Fruit fly (Drosophila melanogaster) whole organism, embryonic: ENCODE results near the gene CG2865.

Experiments
- Adf1 ChIP-seq: fragments of 200-800 bp; sonication (Bioruptor generic); IDR thresholded peaks from 2 replicates; pipeline ENCODE4 v1.3.6; 2022; ENCODE audit warnings: missing biosample characterization, missing genetic modification characterization
- Aef1 ChIP-seq: fragments of 200-800 bp; sonication (Bioruptor generic); IDR thresholded peaks from 3 replicates; pipeline ENCODE4 v1.3.6; 2022; ENCODE audit warnings: missing biosample characterization, missing genetic modification characterization
- CG12659 ChIP-seq: fragments of 200-800 bp; sonication (Bioruptor generic); optimal IDR thresholded peaks from 3 replicates; lab custom pipeline; 2017; ENCODE audit warnings: mild to moderate bottlenecking, missing biosample characterization, missing genetic modification reagents, missing genetic modification characterization
- CG13287 ChIP-seq: fragments of 200-800 bp; sonication (Bioruptor generic); IDR thresholded peaks from 2 replicates; pipeline ENCODE4 v1.3.6; 2022; ENCODE audit warnings: missing biosample characterization, missing genetic modification characterization; ENCODE audit not compliant: partially characterized antibody
- CG13296 ChIP-seq: fragments of 200-800 bp; sonication (Bioruptor generic); optimal IDR thresholded peaks from 3 replicates; lab custom pipeline; 2018; ENCODE audit warnings: missing biosample characterization, mild to moderate bottlenecking, missing genetic modification characterization
- CG15073 ChIP-seq: fragments of 200-800 bp; sonication (Bioruptor generic); optimal IDR thresholded peaks from 2 replicates; lab custom pipeline; 2016; ENCODE audit warnings: missing biosample characterization, missing genetic modification characterization
- CG1603 ChIP-seq: fragments of 200-800 bp; sonication (Bioruptor generic); optimal IDR thresholded peaks from 2 replicates; lab custom pipeline; 2019; ENCODE audit warnings: missing biosample characterization, mild to moderate bottlenecking, missing genetic modification characterization, moderate library complexity
- CG18764 ChIP-seq: fragments of 200-800 bp; sonication (Bioruptor generic); optimal IDR thresholded peaks from 3 replicates; lab custom pipeline; 2016; ENCODE audit warnings: missing biosample characterization, missing genetic modification characterization
- CG2889 ChIP-seq: fragments of 200-800 bp; sonication (Bioruptor generic); IDR thresholded peaks from 3 replicates; pipeline ENCODE4 v1.3.6; 2022; ENCODE audit warnings: missing biosample characterization, missing genetic modification characterization
- CG3726 ChIP-seq: fragments of 200-800 bp; sonication (Bioruptor generic); IDR thresholded peaks from 3 replicates; pipeline ENCODE4, ENCODE4 v1.3.6; 2022; ENCODE audit warnings: missing biosample characterization, missing genetic modification characterization
- CG4360 ChIP-seq: fragments of 200-800 bp; sonication (Bioruptor generic); IDR thresholded peaks from 2 replicates; pipeline ENCODE4 v1.3.6; 2022; ENCODE audit warnings: missing biosample characterization, missing genetic modification characterization
- CG6175 ChIP-seq: fragments of 200-800 bp; sonication (Bioruptor generic); IDR thresholded peaks from 3 replicates; pipeline ENCODE4 v1.3.6; 2022; ENCODE audit warnings: missing biosample characterization, missing genetic modification characterization
- CG6791 ChIP-seq: fragments of 200-800 bp; sonication (Bioruptor generic); IDR thresholded peaks from 3 replicates; pipeline ENCODE4 v1.3.6; 2022; ENCODE audit warnings: missing biosample characterization, missing genetic modification characterization; ENCODE audit not compliant: partially characterized antibody
- CG7745 ChIP-seq: fragments of 200-800 bp; sonication (Bioruptor generic); optimal IDR thresholded peaks from 2 replicates; lab custom pipeline; 2018; ENCODE audit warnings: missing biosample characterization, mild to moderate bottlenecking, missing genetic modification characterization, moderate library complexity
- CG8388 ChIP-seq: fragments of 200-800 bp; sonication (Bioruptor generic); optimal IDR thresholded peaks from 2 replicates; lab custom pipeline; 2019; ENCODE audit warnings: missing biosample characterization, mild to moderate bottlenecking, missing genetic modification characterization, moderate library complexity
- Dad ChIP-seq: fragments of 200-800 bp; sonication (Bioruptor generic); optimal IDR thresholded peaks from 3 replicates; lab custom pipeline; 2016; ENCODE audit warnings: missing biosample characterization, missing genetic modification characterization
- Dbx ChIP-seq: fragments of 200-800 bp; sonication (Bioruptor generic); IDR thresholded peaks from 3 replicates; pipeline ENCODE4 v1.3.6; 2022; ENCODE audit warnings: missing biosample characterization, missing genetic modification characterization
- Fer2 ChIP-seq: fragments of 200-800 bp; sonication (Bioruptor generic); optimal IDR thresholded peaks from 2 replicates; lab custom pipeline; 2018; ENCODE audit warnings: missing biosample characterization, mild to moderate bottlenecking, missing genetic modification characterization, moderate library complexity
- HLHmδ ChIP-seq: fragments of 200-800 bp; sonication (Bioruptor generic); optimal IDR thresholded peaks from 2 replicates; lab custom pipeline; 2018; ENCODE audit warnings: missing biosample characterization, mild to moderate bottlenecking, missing genetic modification characterization, moderate library complexity
- Kr ChIP-seq: fragments of 200-800 bp; sonication (Bioruptor generic); optimal IDR thresholded peaks from 2 replicates; lab custom pipeline; 2017; ENCODE audit warnings: missing biosample characterization, mild to moderate bottlenecking, missing genetic modification characterization
- MTF-1 ChIP-seq: fragments of 200-800 bp; sonication (Bioruptor generic); optimal IDR thresholded peaks from 2 replicates; lab custom pipeline; 2018; ENCODE audit warnings: missing biosample characterization, mild to moderate bottlenecking, missing genetic modification characterization, borderline replicate concordance
- Meics ChIP-seq: fragments of 200-800 bp; sonication (Bioruptor generic); optimal IDR thresholded peaks from 2 replicates; lab custom pipeline; 2017; ENCODE audit warnings: missing biosample characterization, mild to moderate bottlenecking, missing genetic modification characterization
- PHDP ChIP-seq: fragments of 200-800 bp; sonication (Bioruptor generic); optimal IDR thresholded peaks from 3 replicates; lab custom pipeline; 2018; ENCODE audit warnings: missing biosample characterization, mild to moderate bottlenecking, missing genetic modification characterization, moderate library complexity
- Pdp1 ChIP-seq, 2 experiments: fragments of 200-800 bp; sonication (Bioruptor generic); optimal IDR thresholded peaks; 3 replicates each; lab custom pipeline; 2016; ENCODE audit warnings: missing biosample characterization in 2 of 2, missing genetic modification characterization in 2 of 2, mild to moderate bottlenecking in 1 of 2, moderate library complexity in 1 of 2
- br ChIP-seq: fragments of >200 bp; optimal IDR thresholded peaks from 2 replicates; lab custom pipeline; 2017
- cad ChIP-seq: fragments of >200 bp; optimal IDR thresholded peaks from 2 replicates; lab custom pipeline; 2017; ENCODE audit warnings: missing biosample characterization, missing genetic modification characterization
- cato ChIP-seq: fragments of 200-800 bp; sonication (Bioruptor generic); optimal IDR thresholded peaks from 2 replicates; lab custom pipeline; 2016; ENCODE audit warnings: missing biosample characterization, missing genetic modification characterization, borderline replicate concordance
- cg ChIP-seq: fragments of 200-800 bp; sonication (Bioruptor generic); optimal IDR thresholded peaks from 3 replicates; lab custom pipeline; 2019; ENCODE audit warnings: missing biosample characterization, mild to moderate bottlenecking, missing genetic modification characterization, moderate library complexity
- chinmo ChIP-seq: fragments of 200-800 bp; sonication (Bioruptor generic); IDR thresholded peaks from 4 replicates; pipeline ENCODE4 v1.3.6; 2022; ENCODE audit warnings: missing biosample characterization, missing genetic modification characterization; ENCODE audit not compliant: partially characterized antibody
- ci ChIP-seq: fragments of 200-800 bp; sonication (Bioruptor generic); IDR thresholded peaks from 3 replicates; pipeline ENCODE4 v1.3.6; 2022; ENCODE audit warnings: missing biosample characterization, missing genetic modification characterization
- crol ChIP-seq: fragments of 200-800 bp; sonication (Bioruptor generic); IDR thresholded peaks from 2 replicates; pipeline ENCODE4 v1.3.6; 2022; ENCODE audit warnings: missing biosample characterization, missing genetic modification characterization
- exex ChIP-seq: fragments of 200-800 bp; sonication (Bioruptor generic); optimal IDR thresholded peaks from 4 replicates; lab custom pipeline; 2018; ENCODE audit warnings: missing biosample characterization, mild to moderate bottlenecking, missing genetic modification characterization, moderate library complexity
- jigr1 ChIP-seq: fragments of 200-800 bp; sonication (Bioruptor generic); IDR thresholded peaks from 3 replicates; pipeline ENCODE4 v1.3.6; 2022; ENCODE audit warnings: missing biosample characterization, missing genetic modification characterization
- knrl ChIP-seq: fragments of 200-800 bp; sonication (Bioruptor generic); IDR thresholded peaks from 3 replicates; pipeline ENCODE4 v1.3.6; 2022; ENCODE audit warnings: missing biosample characterization, missing genetic modification characterization; ENCODE audit not compliant: partially characterized antibody
- nau ChIP-seq: fragments of 200-800 bp; sonication (Bioruptor generic); optimal IDR thresholded peaks from 3 replicates; lab custom pipeline; 2017; ENCODE audit warnings: missing biosample characterization, mild to moderate bottlenecking, missing genetic modification characterization, missing genetic modification reagents
- otp ChIP-seq: fragments of 200-800 bp; sonication (Bioruptor generic); IDR thresholded peaks from 3 replicates; pipeline ENCODE4, ENCODE4 v1.3.6; 2022; ENCODE audit warnings: missing biosample characterization, missing genetic modification characterization
- peb ChIP-seq: fragments of 200-800 bp; sonication (Bioruptor generic); IDR thresholded peaks from 2 replicates; pipeline ENCODE4 v1.3.6; 2022; ENCODE audit warnings: missing biosample characterization, missing genetic modification characterization
- pros ChIP-seq: fragments of 200-800 bp; sonication (Bioruptor generic); optimal IDR thresholded peaks from 3 replicates; lab custom pipeline; 2019; ENCODE audit warnings: missing biosample characterization, mild to moderate bottlenecking, missing genetic modification characterization, moderate library complexity
- schlank ChIP-seq: fragments of 200-800 bp; sonication (Bioruptor generic); optimal IDR thresholded peaks from 2 replicates; lab custom pipeline; 2018; ENCODE audit warnings: missing biosample characterization, mild to moderate bottlenecking, missing genetic modification characterization
- sd ChIP-seq: fragments of 200-800 bp; sonication (Bioruptor generic); optimal IDR thresholded peaks from 3 replicates; lab custom pipeline; 2018; ENCODE audit warnings: missing biosample characterization, mild to moderate bottlenecking, missing genetic modification characterization, moderate library complexity
- usp ChIP-seq: fragments of >200 bp; optimal IDR thresholded peaks from 2 replicates; lab custom pipeline; 2017; ENCODE audit warnings: missing biosample characterization, missing genetic modification characterization
- vnd ChIP-seq: fragments of 200-800 bp; sonication (Bioruptor generic); IDR thresholded peaks from 3 replicates; pipeline ENCODE4 v1.3.6; 2022; ENCODE audit warnings: missing biosample characterization, missing genetic modification characterization; ENCODE audit not compliant: partially characterized antibody
- wdn ChIP-seq: fragments of 200-800 bp; sonication (Bioruptor generic); IDR thresholded peaks from 2 replicates; pipeline ENCODE4 v1.3.6; 2022; ENCODE audit warnings: missing biosample characterization, missing genetic modification characterization
- yki ChIP-seq: fragments of >200 bp; optimal IDR thresholded peaks from 3 replicates; lab custom pipeline; 2018

CG2865 gene

DNA sequence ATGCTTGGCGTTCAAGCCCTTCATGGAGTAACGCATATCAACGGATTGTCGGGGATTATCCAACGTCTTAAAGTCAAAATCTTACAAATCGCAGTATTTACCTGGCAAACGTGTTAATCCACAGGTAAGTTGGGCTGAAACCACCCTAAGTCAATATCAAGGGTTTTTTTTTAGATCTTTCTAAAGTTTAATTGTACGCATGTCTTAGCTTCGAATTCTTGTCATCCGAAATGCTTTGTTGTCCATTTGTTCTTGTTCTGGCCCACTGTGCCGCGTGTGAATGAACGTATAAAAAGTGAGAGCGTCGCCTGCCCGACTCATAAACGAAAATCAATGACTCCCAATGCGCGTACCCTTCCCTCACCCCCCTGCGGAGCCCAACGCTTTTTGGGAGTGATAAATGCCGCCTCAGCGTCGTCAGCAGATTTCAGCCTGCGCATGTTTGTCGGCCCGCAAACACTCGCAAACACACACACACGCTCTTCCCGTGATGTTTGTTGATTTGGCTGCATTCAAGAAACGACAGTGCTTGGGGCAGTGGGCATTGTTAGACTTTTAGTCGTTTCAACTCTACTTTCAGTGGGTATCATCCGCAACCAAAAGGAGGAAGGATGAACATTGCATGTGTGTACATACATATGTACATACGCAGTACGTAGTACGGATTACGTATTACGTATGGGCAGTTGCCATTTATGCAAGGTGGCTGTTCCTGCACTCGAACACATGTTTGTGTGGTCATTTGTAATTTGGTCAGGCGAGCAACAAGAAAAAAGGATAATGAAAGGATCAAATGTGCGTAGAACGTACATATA is 3.2 kb upstream of the CG2865 start (continued):
- TF ChIP-seq knrl (GFP tag; lab: Robert Waterston, UW) (no peak), Meics (GFP tag; lab: Kevin White, UChicago) (peak; percentile 95), cato (GFP tag; lab: Kevin White, UChicago) (peak; percentile 91), CG7745 (no peak), usp (GFP tag; lab: Kevin White, UChicago) (no peak), br (lab: Kevin White, UChicago) (no peak)

DNA sequence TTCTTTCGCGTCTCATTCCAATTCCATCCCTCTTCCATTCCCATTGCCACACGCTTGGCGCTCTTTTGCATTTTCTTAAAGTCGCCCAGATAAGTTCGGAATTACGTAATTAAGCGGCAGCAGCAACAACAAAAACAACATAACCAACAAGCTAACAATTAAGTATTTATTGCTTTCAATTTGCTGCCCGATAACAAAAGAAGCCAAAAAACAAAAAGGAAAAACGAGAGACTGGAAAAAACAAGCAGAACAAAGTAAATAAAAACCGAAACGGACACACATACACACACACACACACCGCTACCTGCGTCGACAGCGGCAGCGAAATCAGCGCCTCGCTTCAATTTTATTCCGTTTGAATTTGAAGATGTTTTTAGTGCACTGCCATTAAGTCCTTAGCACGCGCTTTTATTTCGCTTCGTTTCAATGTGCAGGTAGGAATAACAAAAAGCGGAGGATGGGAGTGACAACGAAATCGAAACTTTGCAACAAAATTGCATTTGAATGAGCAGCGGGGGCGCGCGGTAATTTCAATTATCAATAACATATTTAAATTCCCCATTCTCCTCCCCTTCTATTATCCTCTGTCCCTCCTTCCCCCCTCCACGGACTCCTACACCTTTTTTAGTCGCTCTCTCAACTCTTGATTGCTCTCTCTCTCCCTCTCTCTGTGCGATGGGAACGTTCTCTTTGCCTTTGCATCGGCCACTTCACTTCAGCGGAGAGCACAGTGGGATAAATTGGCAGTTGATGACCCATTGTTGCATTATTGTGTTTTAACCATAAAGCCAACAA is 2.4 kb upstream of the CG2865 start, which contains the start of gene Raf:
Gene Raf (plus strand): TSS at position 32 of the 795 bp plus-strand sequence.
- TF ChIP-seq Dbx (GFP tag; lab: Robert Waterston, UW) (0 out of 3 replicates have a peak, but pooled peaks have one; percentile 40), CG12659 (GFP tag; lab: Kevin White, UChicago) (no peak), PHDP (tag; lab: Kevin White, UChicago) (no peak), sd (tag; lab: Kevin White, UChicago) (peak; percentile 16), CG13287 (0 out of 2 replicates have a peak, but pooled peaks have one; percentile 13), otp (GFP tag; lab: Robert Waterston, UW) (peak; percentile 64; the same call in 2 of the 3 replicates), jigr1 (peak; percentile 78; the same call in 1 of the 3 replicates), nau (GFP tag; lab: Kevin White, UChicago) (peak; percentile 89), cad (GFP tag; lab: Kevin White, UChicago) (peak; percentile 21), CG18764 (GFP tag; lab: Kevin White, UChicago) (no peak), CG6175 (peak; percentile 67; the same call in 2 of the 3 replicates), CG1603 (tag; lab: Kevin White, UChicago) (no peak), CG15073 (peak; percentile 63), cg (GFP tag; lab: Kevin White, UChicago) (peak; percentile 36), Dad (GFP tag; lab: Kevin White, UChicago) (no peak), chinmo (GFP tag; lab: Robert Waterston, UW) (peak; percentile 37; the same call in 1 of the 4 replicates), CG4360 (GFP tag; lab: Robert Waterston, UW) (peak; percentile 51; the same call in 1 of the 2 replicates), ci (GFP tag; lab: Robert Waterston, UW) (peak; percentile 78; the same call in 1 of the 3 replicates), Aef1 (no peak), yki (peak; percentile 31), vnd (GFP tag; lab: Robert Waterston, UW) (0 out of 3 replicates have a peak, but pooled peaks have one; percentile 20), HLHmδ (no peak), MTF-1 (GFP tag; lab: Kevin White, UChicago) (no peak), Fer2 (tag; lab: Kevin White, UChicago) (peak; percentile 63), CG8388 (GFP tag; lab: Kevin White, UChicago) (no peak), peb (0 out of 2 replicates have a peak, but pooled peaks have one; percentile 6), wdn (GFP tag; lab: Robert Waterston, UW) (peak; percentile 71), crol (GFP tag; lab: Robert Waterston, UW) (peak; percentile 93), exex (tag; lab: Kevin White, UChicago) (peak; percentile 61), Adf1 (peak; percentile 71), CG3726 (GFP tag; lab: Robert Waterston, UW) (0 out of 3 replicates have a peak, but pooled peaks have one; percentile 71), Kr (GFP tag; lab: Kevin White, UChicago) (peak; percentile 26), CG6791 (0 out of 3 replicates have a peak, but pooled peaks have one; percentile 30), pros (GFP tag; lab: Kevin White, UChicago) (peak; percentile 19), CG2889 (GFP tag; lab: Robert Waterston, UW) (peak; percentile 62; the same call in 1 of the 3 replicates), Pdp1 (GFP tag; optimal IDR thresholded peaks at IDR 0.05; lab: Kevin White, UChicago) (peak in 1 of 2 experiments; percentile 84), schlank (tag; lab: Kevin White, UChicago) (no peak), CG13296 (GFP tag; lab: Kevin White, UChicago) (no peak)
